Fruit fly (Drosophila melanogaster): ENCODE measurements around the gene CG33777.

CG33777 gene

DNA sequence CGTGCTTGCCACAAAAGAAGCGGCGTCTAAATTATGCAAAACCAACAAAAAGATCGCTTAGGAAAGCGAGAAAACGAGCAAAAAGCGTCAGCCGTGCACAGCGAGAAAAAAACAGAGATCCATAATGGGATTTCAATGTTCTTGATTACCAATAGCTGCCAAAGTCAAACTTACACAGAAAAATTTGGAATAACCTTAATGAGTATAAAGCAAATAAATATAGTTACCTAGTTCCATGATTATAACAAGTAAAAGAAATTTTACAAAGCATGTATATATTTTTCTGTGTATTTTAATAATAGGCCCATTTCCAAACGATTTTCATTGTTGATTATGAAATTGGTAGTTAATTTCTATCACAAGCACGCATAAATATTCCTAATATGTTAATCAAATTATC lies 21.1 kb downstream of the CG33777 start (continued):
- TF ChIP-seq CG10565 (GFP tag; optimal IDR thresholded peaks at IDR 0.05) (no peak), Bgb (GFP tag; IDR thresholded peaks at IDR 0.05; ENCODE audit: partially characterized antibody) (no peak), CG18619 (GFP tag; optimal IDR thresholded peaks at IDR 0.05) (no peak), CG8944 (GFP tag; optimal IDR thresholded peaks at IDR 0.05) (no peak), ac (GFP tag; optimal IDR thresholded peaks at IDR 0.05) (no peak), Oli (tag; optimal IDR thresholded peaks at IDR 0.05) (peak; percentile 48), unc-4 (GFP tag; IDR thresholded peaks at IDR 0.05; ENCODE audit: partially characterized antibody) (no peak), chinmo (GFP tag; IDR thresholded peaks at IDR 0.05; ENCODE audit: partially characterized antibody) (no peak), CG12104 (GFP tag; optimal IDR thresholded peaks at IDR 0.05) (peak; percentile 11), p53 (GFP tag; optimal IDR thresholded peaks at IDR 0.05) (no peak), Myb (GFP tag; optimal IDR thresholded peaks at IDR 0.05) (no peak), Dip3 (GFP tag; optimal IDR thresholded peaks at IDR 0.05) (no peak), bigmax (GFP tag; optimal IDR thresholded peaks at IDR 0.05) (no peak), gce (GFP tag; IDR thresholded peaks at IDR 0.05) (peak; percentile 73; the same call in 2 of the 3 replicates), Lpt (GFP tag; optimal IDR thresholded peaks at IDR 0.05) (no peak), org-1 (GFP tag; optimal IDR thresholded peaks at IDR 0.05) (no peak), CG10979 (tag; optimal IDR thresholded peaks at IDR 0.05) (peak; percentile 63), CG4360 (GFP tag; IDR thresholded peaks at IDR 0.05) (no peak), CG13894 (tag; optimal IDR thresholded peaks at IDR 0.05) (no peak), H2.0 (GFP tag; IDR thresholded peaks at IDR 0.05) (peak; percentile 36; the same call in 1 of the 2 replicates), h (optimal IDR thresholded peaks at IDR 0.05) (no peak), zfh2 (GFP tag; optimal IDR thresholded peaks at IDR 0.05) (no peak), psq (GFP tag; optimal IDR thresholded peaks at IDR 0.05) (no peak), ttk (GFP tag; IDR thresholded peaks at IDR 0.05) (peak; percentile 51), CG32532 (GFP tag; IDR thresholded peaks at IDR 0.05) (no peak), CG7963 (GFP tag; IDR thresholded peaks at IDR 0.05; ENCODE audit: partially characterized antibody) (no peak), chif (GFP tag; optimal IDR thresholded peaks at IDR 0.05) (no peak), B-H2 (GFP tag; optimal IDR thresholded peaks at IDR 0.05) (no peak), Ets97D (GFP tag; optimal IDR thresholded peaks at IDR 0.05) (no peak), CG11504 (tag; optimal IDR thresholded peaks at IDR 0.05) (peak; percentile 81), vvl (GFP tag; IDR thresholded peaks at IDR 0.05) (peak; percentile 84), nmo (GFP tag; optimal IDR thresholded peaks at IDR 0.05) (peak; percentile 46), CG4707 (GFP tag; optimal IDR thresholded peaks at IDR 0.05) (no peak), HmgD (GFP tag; optimal IDR thresholded peaks at IDR 0.05) (no peak), CG4424 (GFP tag; optimal IDR thresholded peaks at IDR 0.05) (peak; percentile 7), B-H1 (GFP tag; IDR thresholded peaks at IDR 0.05) (peak; percentile 15; the same call in 1 of the 3 replicates), Trl (optimal IDR thresholded peaks at IDR 0.05) (no peak), Trl (GFP tag; optimal IDR thresholded peaks at IDR 0.05) (no peak), zfh1 (GFP tag; IDR thresholded peaks at IDR 0.05) (peak; percentile 39; the same call in 1 of the 3 replicates), CHES-1-like (GFP tag; optimal IDR thresholded peaks at IDR 0.05) (no peak), CG11093 (GFP tag; IDR thresholded peaks at IDR 0.05) (0 out of 3 replicates have a peak, but pooled peaks have one; percentile 11), lola (GFP tag; optimal IDR thresholded peaks at IDR 0.05) (no peak), CG9817 (tag; optimal IDR thresholded peaks at IDR 0.05) (peak; percentile 0), CG2875 (GFP tag; optimal IDR thresholded peaks at IDR 0.05) (peak; percentile 1), CG2120 (GFP tag; optimal IDR thresholded peaks at IDR 0.05) (no peak), tup (GFP tag; optimal IDR thresholded peaks at IDR 0.05) (no peak), CG32772 (GFP tag; IDR thresholded peaks at IDR 0.05) (peak; percentile 30; the same call in 1 of the 2 replicates), amos (GFP tag; IDR thresholded peaks at IDR 0.05; ENCODE audit: partially characterized antibody) (no peak), da (GFP tag; optimal IDR thresholded peaks at IDR 0.05) (no peak), CG6683 (GFP tag; optimal IDR thresholded peaks at IDR 0.05) (no peak), slou (GFP tag; optimal IDR thresholded peaks at IDR 0.05) (no peak), Nf-YA (GFP tag; IDR thresholded peaks at IDR 0.05) (0 out of 2 replicates have a peak, but pooled peaks have one; percentile 16)

Measured in whole organism, embryonic.